Worm (Caenorhabditis elegans): ENCODE measurements around the gene srw-130.

The srw-130 gene

DNA sequence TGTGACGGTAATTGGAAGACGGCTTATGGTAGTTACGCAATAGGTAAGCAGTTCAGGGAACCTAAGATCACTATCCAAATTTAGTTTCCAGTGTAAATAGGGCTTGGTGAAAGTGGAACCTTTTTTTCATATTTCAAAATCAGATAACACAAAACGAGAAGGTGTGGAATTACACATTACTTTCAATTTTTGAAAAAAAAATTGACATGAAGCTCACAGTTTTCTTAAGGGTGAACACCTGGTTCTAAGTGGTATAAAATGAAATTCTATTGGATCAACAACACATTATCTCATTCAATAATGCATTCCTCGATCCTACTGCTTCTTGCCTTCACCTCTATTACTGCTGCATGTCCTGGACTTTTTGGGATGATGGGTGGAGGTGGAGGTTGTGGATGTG lies 7.3 kb upstream of the srw-130 start, which contains the start of gene grl-30:
Gene grl-30, plus strand, starts transcription at position 301 of the 400 bp plus-strand sequence.
- no peak for TF ChIP-seq saeg-2 (GFP tag; IDR thresholded peaks at IDR 0.05)
- TF ChIP-seq dmd-6 (GFP tag; IDR thresholded peaks at IDR 0.05), result no peak
- no peak for TF ChIP-seq ZK337.2 (GFP tag; IDR thresholded peaks at IDR 0.05)
- no peak for TF ChIP-seq Y5F2A.4 (GFP tag; optimal IDR thresholded peaks at IDR 0.05)
- no peak for TF ChIP-seq T26A8.4 (GFP tag; IDR thresholded peaks at IDR 0.05)
- no peak for TF ChIP-seq egl-27 (tag; optimal IDR thresholded peaks at IDR 0.05)
- TF ChIP-seq duxl-1 (tag; optimal IDR thresholded peaks at IDR 0.05; ENCODE audit: poor library complexity), result no peak
- no peak for TF ChIP-seq zfp-2 (tag; optimal IDR thresholded peaks at IDR 0.05)
- TF ChIP-seq nhr-48 (tag; optimal IDR thresholded peaks at IDR 0.05), result no peak
- no peak for TF ChIP-seq madf-9 (GFP tag; conservative IDR thresholded peaks at IDR 0.05)
- TF ChIP-seq F10B5.3 (tag; optimal IDR thresholded peaks at IDR 0.05), result no peak
- TF ChIP-seq zip-2 (tag; optimal IDR thresholded peaks at IDR 0.05), result no peak
- TF ChIP-seq php-3 (GFP tag; IDR thresholded peaks at IDR 0.05), result no peak
- no peak for TF ChIP-seq ceh-62 (tag; optimal IDR thresholded peaks at IDR 0.05)
- TF ChIP-seq lsy-2 (tag; optimal IDR thresholded peaks at IDR 0.05), result no peak

DNA sequence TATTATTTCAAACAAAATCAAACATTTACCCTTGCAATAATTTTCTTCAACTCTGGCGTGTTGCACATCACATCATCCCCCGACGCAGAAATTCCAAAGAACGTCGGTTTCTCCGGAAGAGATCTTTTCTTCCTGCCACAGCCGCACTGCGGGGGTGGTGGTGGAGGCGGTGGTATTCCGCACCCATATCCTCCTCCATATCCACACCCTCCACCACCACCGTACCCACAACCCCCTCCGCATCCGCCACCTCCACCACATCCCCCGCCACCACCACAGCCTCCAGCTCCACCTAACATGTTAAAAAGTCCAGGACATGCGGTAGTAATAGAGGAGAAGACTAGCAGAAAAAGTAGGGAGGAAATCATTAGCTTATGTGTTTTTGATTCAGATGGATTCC lies 6.2 kb upstream of the srw-130 start, which contains the start of gene grl-29:
Gene grl-29, minus strand, starts transcription at position 368 of the 400 bp plus-strand sequence.
- TF ChIP-seq Y5F2A.4 (GFP tag; optimal IDR thresholded peaks at IDR 0.05) (no peak), Y48G9A.11 (GFP tag; IDR thresholded peaks at IDR 0.05) (no peak), attf-4 (tag; optimal IDR thresholded peaks at IDR 0.05) (no peak), nhr-28 (tag; optimal IDR thresholded peaks at IDR 0.05) (no peak), egl-43 (GFP tag; IDR thresholded peaks at IDR 0.05) (peak; percentile 70), set-16 (GFP tag; IDR thresholded peaks at IDR 0.05) (peak; percentile 88; the same call in 1 of the 2 replicates), ces-1 (GFP tag; optimal IDR thresholded peaks at IDR 0.05) (no peak), ceh-82 (tag; optimal IDR thresholded peaks at IDR 0.05) (no peak), tra-1 (GFP tag; IDR thresholded peaks at IDR 0.05) (no peak), ceh-28 (tag; optimal IDR thresholded peaks at IDR 0.05) (no peak), madf-9 (GFP tag; conservative IDR thresholded peaks at IDR 0.05) (no peak), mxl-3 (GFP tag; optimal IDR thresholded peaks at IDR 0.05) (no peak)

DNA sequence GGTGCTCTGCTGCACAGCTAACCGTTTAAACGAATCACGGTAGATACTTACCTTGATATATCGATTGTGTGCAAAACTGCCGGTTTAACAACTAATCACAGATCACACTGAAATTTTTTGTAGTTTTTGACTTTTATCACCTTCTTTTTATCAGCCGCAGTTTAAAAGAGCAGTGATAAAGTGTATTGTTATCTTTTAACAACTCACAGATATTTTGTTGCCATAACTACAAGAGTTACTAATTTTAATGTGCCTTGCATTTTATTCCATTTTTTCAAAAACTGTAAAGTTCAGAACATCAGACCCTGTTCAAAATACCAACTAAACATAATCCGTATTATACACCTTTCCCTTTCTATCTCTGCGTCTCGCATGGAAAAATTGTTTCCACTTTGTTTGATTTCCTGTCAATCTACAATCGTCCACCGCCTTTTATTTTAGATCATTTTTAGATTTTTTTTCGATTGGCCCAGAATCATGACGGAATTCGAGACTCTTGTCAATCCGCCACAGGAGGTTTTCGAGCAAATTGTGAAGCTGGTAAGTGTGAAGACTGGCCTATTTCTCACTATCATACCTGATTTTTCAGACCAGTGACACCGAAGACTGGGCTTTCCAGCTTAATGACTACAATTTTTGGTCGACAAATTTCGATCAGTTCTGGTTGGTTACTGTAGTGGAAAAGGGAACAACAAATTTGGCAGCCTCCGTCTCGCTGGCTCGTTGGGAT lies 4.2 kb upstream of the srw-130 start, which contains the start of gene T24A6.20:
Gene T24A6.20, plus strand, starts transcription at position 395 of the 730 bp plus-strand sequence.
- TF ChIP-seq nhr-102 (tag; optimal IDR thresholded peaks at IDR 0.05) (no peak), nhr-48 (tag; optimal IDR thresholded peaks at IDR 0.05) (no peak), set-16 (GFP tag; IDR thresholded peaks at IDR 0.05) (no peak), hif-1 (tag; optimal IDR thresholded peaks at IDR 0.05) (no peak), nhr-28 (tag; optimal IDR thresholded peaks at IDR 0.05) (peak; percentile 79), php-3 (GFP tag; IDR thresholded peaks at IDR 0.05) (0 out of 2 replicates have a peak, but pooled peaks have one; percentile 45), hlh-11 (tag; optimal IDR thresholded peaks at IDR 0.05) (no peak), snpc-4 (tag; optimal IDR thresholded peaks at IDR 0.05) (no peak), pqm-1 (tag; optimal IDR thresholded peaks at IDR 0.05) (peak; percentile 16), lim-7 (GFP tag; IDR thresholded peaks at IDR 0.05) (no peak), unc-62 (GFP tag; optimal IDR thresholded peaks at IDR 0.05 in 1 of 2) (peak in 1 of 2 experiments; percentile 69), unc-62 (tag; optimal IDR thresholded peaks at IDR 0.05) (no peak)

DNA sequence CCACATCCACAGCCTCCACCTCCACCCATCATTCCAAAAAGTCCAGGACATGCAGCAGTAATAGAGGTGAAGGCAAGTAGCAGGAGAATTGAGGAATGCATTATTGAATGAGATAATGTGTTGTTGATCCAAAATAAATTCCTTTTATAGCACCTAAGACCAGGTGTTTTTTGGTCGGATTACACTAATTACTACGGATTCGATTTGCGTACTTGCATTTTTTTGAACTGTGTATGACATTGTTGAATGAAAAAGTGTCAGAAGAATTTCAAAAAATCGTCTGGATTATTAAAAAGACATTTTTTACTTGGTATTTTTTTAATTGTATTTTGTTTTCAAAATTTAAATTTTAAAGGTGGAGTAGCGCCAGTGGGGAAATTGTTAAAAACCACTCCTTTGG lies 3.1 kb upstream of the srw-130 start, which contains the start of gene grl-28:
Gene grl-28, minus strand, starts transcription at position 101 of the 400 bp plus-strand sequence.
- TF ChIP-seq ZK546.5 (tag; optimal IDR thresholded peaks at IDR 0.05), result no peak
- no peak for TF ChIP-seq nhr-237 (tag; optimal IDR thresholded peaks at IDR 0.05)
- no peak for TF ChIP-seq php-3 (GFP tag; IDR thresholded peaks at IDR 0.05)
- TF ChIP-seq duxl-1 (tag; optimal IDR thresholded peaks at IDR 0.05; ENCODE audit: poor library complexity), result no peak
- no peak for TF ChIP-seq daf-16 (GFP tag; optimal IDR thresholded peaks at IDR 0.05)
- no peak for TF ChIP-seq daf-16 (tag; optimal IDR thresholded peaks at IDR 0.05)
- TF ChIP-seq egl-27 (tag; optimal IDR thresholded peaks at IDR 0.05), result no peak
- no peak for TF ChIP-seq Y48G9A.11 (GFP tag; IDR thresholded peaks at IDR 0.05)
- no peak for TF ChIP-seq lin-1 (GFP tag; IDR thresholded peaks at IDR 0.05)
- no peak for TF ChIP-seq unc-130 (GFP tag; optimal IDR thresholded peaks at IDR 0.05)
- TF ChIP-seq pha-4 (GFP tag; IDR thresholded peaks at IDR 0.05), result no peak
- TF ChIP-seq pha-4 (tag; optimal IDR thresholded peaks at IDR 0.05), result no peak
- no peak for TF ChIP-seq ceh-62 (tag; optimal IDR thresholded peaks at IDR 0.05)
- no peak for TF ChIP-seq nhr-48 (tag; optimal IDR thresholded peaks at IDR 0.05)
- TF ChIP-seq lsy-2 (tag; optimal IDR thresholded peaks at IDR 0.05), result no peak
- no peak for TF ChIP-seq lin-38 (GFP tag; IDR thresholded peaks at IDR 0.05)
- TF ChIP-seq spr-3 (GFP tag; optimal IDR thresholded peaks at IDR 0.05), result no peak

All from whole organism, L4 larva.